Fruit fly (Drosophila melanogaster) whole organism, wandering third instar larva: ENCODE results near the gene Muc12Ea.

Source experiments
- CG32264 ChIP-seq: fragments of 200-800 bp; sonication (Bioruptor generic); optimal IDR thresholded peaks from 2 replicates; lab custom pipeline; 2016; ENCODE audit warnings: missing biosample characterization, missing genetic modification characterization
- CG9705 ChIP-seq: fragments of 200-800 bp; sonication (Bioruptor generic); optimal IDR thresholded peaks from 2 replicates; lab custom pipeline; 2018; ENCODE audit warnings: missing biosample characterization, mild to moderate bottlenecking, missing genetic modification characterization
- Dif ChIP-seq: fragments of 200-275, 200-300 bp; sonication (Bioruptor generic); optimal IDR thresholded peaks from 2 replicates; lab custom pipeline; 2018; ENCODE audit warnings: missing biosample characterization, missing genetic modification characterization; ENCODE audit not compliant: partially characterized antibody
- GATAd ChIP-seq: sonication (Bioruptor generic); optimal IDR thresholded peaks from 2 replicates; lab custom pipeline; 2016; ENCODE audit warnings: missing biosample characterization, missing genetic modification characterization
- HLH106 ChIP-seq: fragments of 200-800 bp; optimal IDR thresholded peaks from 3 replicates; lab custom pipeline; 2019; ENCODE audit warnings: missing biosample characterization, mild to moderate bottlenecking, missing genetic modification characterization, moderate library complexity
- Hr78 ChIP-seq: fragments of >200 bp; optimal IDR thresholded peaks from 2 replicates; lab custom pipeline; 2017; ENCODE audit warnings: missing biosample characterization, missing genetic modification characterization
- Jra ChIP-seq: sonication (Bioruptor generic); optimal IDR thresholded peaks from 2 replicates; lab custom pipeline; 2016; ENCODE audit warnings: missing biosample characterization, missing genetic modification characterization
- Myc ChIP-seq: fragments of >200 bp; optimal IDR thresholded peaks from 2 replicates; lab custom pipeline; 2017
- N ChIP-seq: fragments of >200 bp; optimal IDR thresholded peaks from 2 replicates; lab custom pipeline; 2018; ENCODE audit warnings: missing biosample characterization, missing external identifiers, missing genetic modification characterization
- OdsH ChIP-seq: fragments of 200-800 bp; sonication (Bioruptor generic); optimal IDR thresholded peaks from 2 replicates; lab custom pipeline; 2016; ENCODE audit warnings: missing biosample characterization, mild to moderate bottlenecking, missing genetic modification characterization
- Rel ChIP-seq, 2 experiments: fragments of 200-800 bp; sonication (Bioruptor generic) in 1 of 2; optimal IDR thresholded peaks; 2 replicates in 1 of 2; 3 replicates in 1 of 2; lab custom pipeline; 2016 to 2019; ENCODE audit warnings: mild to moderate bottlenecking in 2 of 2, missing biosample characterization in 2 of 2, missing genetic modification characterization in 2 of 2, moderate library complexity in 1 of 2
- Sp1 ChIP-seq: fragments of 200-800 bp; sonication (Bioruptor generic); optimal IDR thresholded peaks from 3 replicates; lab custom pipeline; 2019; ENCODE audit warnings: missing biosample characterization, mild to moderate bottlenecking, missing genetic modification characterization, moderate library complexity
- Vsx2 ChIP-seq: fragments of 200-300, 225-300 bp; sonication (Bioruptor generic); optimal IDR thresholded peaks from 2 replicates; lab custom pipeline; 2018; ENCODE audit warnings: missing biosample characterization, missing genetic modification characterization; ENCODE audit not compliant: partially characterized antibody
- br ChIP-seq: fragments of 200-800 bp; sonication (Bioruptor generic); optimal IDR thresholded peaks from 2 replicates; lab custom pipeline; 2016; ENCODE audit warnings: missing biosample characterization, missing genetic modification characterization
- brk ChIP-seq: fragments of 200-800 bp; sonication (Bioruptor generic); optimal IDR thresholded peaks from 2 replicates; lab custom pipeline; 2016; ENCODE audit warnings: missing biosample characterization, mild to moderate bottlenecking, missing genetic modification characterization
- dl ChIP-seq, 2 experiments: fragments of 175-275, 200-275 bp in 1 of 2; fragments of 200-275 bp in 1 of 2; sonication (Bioruptor generic); optimal IDR thresholded peaks; lab custom pipeline; 2018; ENCODE audit warnings: mild to moderate bottlenecking in 2 of 2, missing biosample characterization in 2 of 2, missing genetic modification characterization in 2 of 2, moderate library complexity in 2 of 2; ENCODE audit not compliant: partially characterized antibody in 2 of 2, insufficient read depth in 1 of 2
- dmrt93B ChIP-seq: fragments of 200-800 bp; sonication (Bioruptor generic); optimal IDR thresholded peaks from 2 replicates; lab custom pipeline; 2018; ENCODE audit warnings: missing biosample characterization, mild to moderate bottlenecking, missing genetic modification characterization
- dsf ChIP-seq: sonication (Bioruptor generic); optimal IDR thresholded peaks from 2 replicates; lab custom pipeline; 2016; ENCODE audit warnings: missing biosample characterization, missing genetic modification characterization, borderline replicate concordance
- ey ChIP-seq: fragments of 200-800 bp; sonication (Bioruptor generic); optimal IDR thresholded peaks from 2 replicates; lab custom pipeline; 2016; ENCODE audit warnings: missing biosample characterization, missing genetic modification characterization
- foxo ChIP-seq, 2 experiments: fragments of 200-800 bp; sonication (Bioruptor generic); optimal IDR thresholded peaks; 2 replicates in 1 of 2; 3 replicates in 1 of 2; lab custom pipeline; 2016 to 2017; ENCODE audit warnings: missing biosample characterization in 2 of 2, missing genetic modification characterization in 2 of 2
- fru ChIP-seq: fragments of 200-800 bp; sonication (Bioruptor generic); optimal IDR thresholded peaks from 3 replicates; lab custom pipeline; 2016; ENCODE audit warnings: missing biosample characterization, mild to moderate bottlenecking, missing genetic modification characterization
- h ChIP-seq: fragments of 200-800 bp; sonication (Bioruptor generic); optimal IDR thresholded peaks from 3 replicates; lab custom pipeline; 2016; ENCODE audit warnings: missing biosample characterization, mild to moderate bottlenecking, missing genetic modification characterization
- jim ChIP-seq: fragments of 175-275, 200-325 bp; sonication (Bioruptor generic); optimal IDR thresholded peaks from 2 replicates; lab custom pipeline; 2016; ENCODE audit warnings: missing biosample characterization, mild to moderate bottlenecking, missing genetic modification characterization
- lola ChIP-seq: fragments of >200 bp; optimal IDR thresholded peaks from 2 replicates; lab custom pipeline; 2017; ENCODE audit warnings: missing biosample characterization, missing genetic modification characterization
- pan ChIP-seq: fragments of >200 bp; optimal IDR thresholded peaks from 2 replicates; lab custom pipeline; 2017
- psq ChIP-seq: fragments of 200-800 bp; sonication (Bioruptor generic); optimal IDR thresholded peaks from 3 replicates; lab custom pipeline; 2017; ENCODE audit warnings: missing biosample characterization, mild to moderate bottlenecking, missing genetic modification characterization, moderate library complexity
- rgr ChIP-seq: fragments of 200-800 bp; sonication (Bioruptor generic); optimal IDR thresholded peaks from 3 replicates; lab custom pipeline; 2016; ENCODE audit warnings: missing biosample characterization, mild to moderate bottlenecking, missing genetic modification characterization
- sage ChIP-seq: fragments of 200-800 bp; sonication (Bioruptor generic); optimal IDR thresholded peaks from 2 replicates; lab custom pipeline; 2016; ENCODE audit warnings: missing biosample characterization, mild to moderate bottlenecking, missing genetic modification characterization
- sv ChIP-seq: fragments of 200-800 bp; sonication (Bioruptor generic); optimal IDR thresholded peaks from 3 replicates; lab custom pipeline; 2016; ENCODE audit warnings: missing biosample characterization, missing genetic modification characterization
- tai ChIP-seq: sonication (Bioruptor generic); optimal IDR thresholded peaks from 2 replicates; lab custom pipeline; 2016; ENCODE audit warnings: missing biosample characterization, missing genetic modification characterization
- usp ChIP-seq: fragments of >200 bp; optimal IDR thresholded peaks from 2 replicates; lab custom pipeline; 2017; ENCODE audit warnings: missing biosample characterization, missing genetic modification characterization
- woc ChIP-seq: sonication (Bioruptor generic); optimal IDR thresholded peaks from 2 replicates; lab custom pipeline; 2016; ENCODE audit warnings: missing biosample characterization, mild to moderate bottlenecking, missing genetic modification characterization

Gene Muc12Ea

DNA sequence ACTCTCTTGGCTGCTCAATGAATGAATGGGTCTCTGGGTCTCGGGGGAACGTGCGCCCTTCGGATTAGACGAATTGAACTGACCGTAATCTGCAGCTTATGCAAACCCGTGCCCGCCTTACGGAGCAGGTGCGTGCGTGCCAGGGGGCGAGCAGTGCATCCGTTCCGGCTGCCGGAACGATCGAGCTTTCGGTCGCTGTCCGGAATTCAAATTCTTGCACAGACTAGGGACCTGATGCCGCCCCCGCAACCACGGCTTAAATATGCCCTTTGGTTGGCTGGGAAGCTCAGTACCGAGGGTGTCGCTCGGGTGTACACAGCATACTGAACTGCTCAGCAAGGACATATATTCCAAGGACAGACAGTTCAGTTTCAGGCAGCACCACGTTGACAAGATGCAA, at the start of gene Muc12Ea:
Gene Muc12Ea (plus strand): TSS at position 301 of the 400 bp plus-strand sequence.
- no peak for TF ChIP-seq dsf (GFP tag; lab: Kevin White, UChicago)
- no peak for TF ChIP-seq Jra (GFP tag; lab: Kevin White, UChicago)
- no peak for TF ChIP-seq dmrt93B
- TF ChIP-seq OdsH, result no peak
- no peak for TF ChIP-seq Dif
- TF ChIP-seq HLH106 (tag; lab: Kevin White, UChicago), result no peak
- no peak for TF ChIP-seq Sp1 (GFP tag; lab: Kevin White, UChicago)
- TF ChIP-seq woc, result no peak
- TF ChIP-seq Hr78 (GFP tag; lab: Kevin White, UChicago), result no peak
- no peak for TF ChIP-seq Myc
- no peak for TF ChIP-seq foxo (GFP tag; optimal IDR thresholded peaks at IDR 0.05; lab: Kevin White, UChicago)
- TF ChIP-seq N (GFP tag; lab: Kevin White, UChicago), result no peak
- no peak for TF ChIP-seq Vsx2 (GFP tag; lab: Kevin White, UChicago)
- no peak for TF ChIP-seq CG32264 (GFP tag; lab: Kevin White, UChicago)
- no peak for TF ChIP-seq dl (GFP tag; optimal IDR thresholded peaks at IDR 0.05; lab: Kevin White, UChicago; ENCODE audit: insufficient read depth in 1 of 2, partially characterized antibody in 2 of 2)
- TF ChIP-seq sv (GFP tag; lab: Kevin White, UChicago), result no peak
- no peak for TF ChIP-seq lola
- no peak for TF ChIP-seq psq (GFP tag; lab: Kevin White, UChicago)
- TF ChIP-seq pan (lab: Kevin White, UChicago), result no peak
- TF ChIP-seq usp (GFP tag; lab: Kevin White, UChicago), result no peak

DNA sequence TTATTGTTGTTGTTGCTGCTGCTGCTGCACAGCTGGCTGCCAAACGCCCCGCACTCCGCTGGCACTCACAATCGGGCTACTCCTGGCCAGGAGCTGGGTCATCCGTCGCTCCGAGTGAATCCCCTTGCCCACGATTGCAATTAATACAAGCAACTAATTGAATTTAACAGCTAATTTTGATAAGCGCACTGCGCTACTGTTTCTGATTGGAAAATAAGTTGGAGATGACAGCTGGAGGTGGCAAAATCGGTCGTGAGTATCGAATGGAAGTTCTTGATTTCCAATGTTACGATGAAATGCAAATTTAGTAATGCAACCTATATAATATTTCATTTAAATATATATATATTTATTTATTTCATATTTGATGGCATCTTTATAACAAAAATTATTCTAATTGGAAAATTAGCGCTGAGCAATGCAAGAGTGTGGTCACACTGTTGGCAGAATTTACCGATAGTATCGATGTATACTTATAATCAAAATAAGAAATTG, 43.6 kb upstream of the Muc12Ea start, which contains the start of gene CG42271:
Gene CG42271 (minus strand): TSS at position 224 of the 495 bp plus-strand sequence.
- TF ChIP-seq Rel (GFP tag; optimal IDR thresholded peaks at IDR 0.05; lab: Kevin White, UChicago) (no peak), Rel (tag; optimal IDR thresholded peaks at IDR 0.05; lab: Kevin White, UChicago) (peak; percentile 86), foxo (GFP tag; optimal IDR thresholded peaks at IDR 0.05; lab: Kevin White, UChicago) (peak in 1 of 2 experiments; percentile 44), psq (GFP tag; lab: Kevin White, UChicago) (peak; percentile 22), rgr (GFP tag; lab: Kevin White, UChicago) (peak; percentile 12), Sp1 (GFP tag; lab: Kevin White, UChicago) (peak; percentile 33), GATAd (GFP tag; lab: Kevin White, UChicago) (peak; percentile 6), dmrt93B (no peak), dsf (GFP tag; lab: Kevin White, UChicago) (no peak), Hr78 (GFP tag; lab: Kevin White, UChicago) (no peak), OdsH (no peak), pan (lab: Kevin White, UChicago) (no peak), Dif (no peak), h (GFP tag; lab: Kevin White, UChicago) (no peak), CG32264 (GFP tag; lab: Kevin White, UChicago) (no peak), Jra (GFP tag; lab: Kevin White, UChicago) (no peak), brk (GFP tag; lab: Kevin White, UChicago) (no peak), lola (no peak), HLH106 (tag; lab: Kevin White, UChicago) (peak; percentile 58), CG9705 (GFP tag; lab: Kevin White, UChicago) (peak; percentile 21)

DNA sequence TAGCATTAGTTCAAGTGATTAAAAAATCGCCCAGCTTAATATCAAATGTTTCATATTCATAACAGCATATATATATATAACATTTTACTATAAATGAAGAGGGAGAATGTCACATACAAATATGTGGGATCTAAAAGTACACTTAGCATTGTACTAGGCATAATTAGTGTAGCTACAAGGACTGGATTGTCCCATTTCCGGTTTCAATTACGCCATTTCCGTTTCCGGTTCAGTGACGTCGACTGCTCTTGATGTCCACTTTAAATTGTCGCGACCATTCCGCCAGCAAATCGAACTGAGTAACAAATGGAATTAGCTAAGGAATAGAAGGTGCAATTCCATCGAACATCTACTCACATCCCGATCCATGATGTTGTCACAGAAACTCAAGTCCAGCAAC, 43.1 kb upstream of the Muc12Ea start:
- no peak for TF ChIP-seq OdsH
- no peak for TF ChIP-seq sage (GFP tag; lab: Kevin White, UChicago)
- no peak for TF ChIP-seq tai (GFP tag; lab: Kevin White, UChicago)
- no peak for TF ChIP-seq brk (GFP tag; lab: Kevin White, UChicago)
- no peak for TF ChIP-seq dmrt93B
- TF ChIP-seq ey (GFP tag; lab: Kevin White, UChicago), result no peak
- no peak for TF ChIP-seq psq (GFP tag; lab: Kevin White, UChicago)
- TF ChIP-seq dl (GFP tag; optimal IDR thresholded peaks at IDR 0.05; lab: Kevin White, UChicago; ENCODE audit: insufficient read depth in 1 of 2, partially characterized antibody in 2 of 2), result no peak
- no peak for TF ChIP-seq Rel (GFP tag; optimal IDR thresholded peaks at IDR 0.05; lab: Kevin White, UChicago)
- no peak for TF ChIP-seq Rel (tag; optimal IDR thresholded peaks at IDR 0.05; lab: Kevin White, UChicago)
- TF ChIP-seq Hr78 (GFP tag; lab: Kevin White, UChicago), result no peak
- TF ChIP-seq Jra (GFP tag; lab: Kevin White, UChicago), result no peak
- no peak for TF ChIP-seq CG9705 (GFP tag; lab: Kevin White, UChicago)
- no peak for TF ChIP-seq sv (GFP tag; lab: Kevin White, UChicago)
- TF ChIP-seq jim (GFP tag; lab: Kevin White, UChicago), result no peak
- no peak for TF ChIP-seq br (GFP tag; lab: Kevin White, UChicago)
- TF ChIP-seq CG32264 (GFP tag; lab: Kevin White, UChicago), result no peak
- TF ChIP-seq fru (GFP tag; lab: Kevin White, UChicago), result no peak
